Worm (Caenorhabditis elegans) whole organism, L3 larva: ENCODE measurements around the gene ZK1236.5.

ENCODE experiments used
- R02D3.7 ChIP-seq: fragments of 150-350 bp; optimal IDR thresholded peaks from 2 replicates; lab custom pipeline; 2014; ENCODE audit warnings: missing biosample characterization, missing genetic modification characterization
- ZK546.5 ChIP-seq: sonication (generic microtip); optimal IDR thresholded peaks from 2 replicates; lab custom pipeline; 2017; ENCODE audit warnings: missing biosample characterization, missing genetic modification characterization
- aly-2 ChIP-seq: fragments of 150-350 bp; optimal IDR thresholded peaks from 2 replicates; lab custom pipeline; 2014; ENCODE audit warnings: missing biosample characterization, missing genetic modification characterization
- ama-1 ChIP-seq: fragments of 150-350 bp; optimal IDR thresholded peaks from 2 replicates; lab custom pipeline; 2018
- ceh-16 ChIP-seq: sonication (generic microtip); optimal IDR thresholded peaks from 2 replicates; lab custom pipeline; 2017; ENCODE audit warnings: missing biosample characterization, missing genetic modification characterization
- ceh-28 ChIP-seq: fragments of 150-350 bp; optimal IDR thresholded peaks from 2 replicates; lab custom pipeline; 2014; ENCODE audit warnings: missing biosample characterization, missing genetic modification reagents, missing genetic modification characterization
- ceh-82 ChIP-seq: fragments of 150-350 bp; optimal IDR thresholded peaks from 2 replicates; lab custom pipeline; 2014; ENCODE audit warnings: missing biosample characterization, missing genetic modification characterization
- egl-27 ChIP-seq: sonication (generic microtip); optimal IDR thresholded peaks from 4 replicates; lab custom pipeline; 2017; ENCODE audit warnings: missing biosample characterization, missing genetic modification reagents, missing genetic modification characterization
- egl-5 ChIP-seq: fragments of 150-350 bp; optimal IDR thresholded peaks from 2 replicates; lab custom pipeline; 2017; ENCODE audit warnings: missing biosample characterization, missing genetic modification reagents, missing genetic modification characterization, inconsistent platforms
- elt-1 ChIP-seq: fragments of 150-350 bp; optimal IDR thresholded peaks from 2 replicates; lab custom pipeline; 2014; ENCODE audit warnings: missing biosample characterization, missing genetic modification characterization
- elt-2 ChIP-seq: sonication (generic microtip); optimal IDR thresholded peaks from 2 replicates; lab custom pipeline; 2016; ENCODE audit warnings: missing genetic modification reagents, mild to moderate bottlenecking, missing genetic modification characterization, missing compliant biosample characterization
- elt-3 ChIP-seq, 3 experiments: fragments of 150-350 bp in 1 of 3; sonication (generic microtip) in 2 of 3; optimal IDR thresholded peaks; 2 replicates in 2 of 3; 4 replicates in 1 of 3; lab custom pipeline; 2014 to 2017; ENCODE audit warnings: missing biosample characterization in 3 of 3, missing genetic modification characterization in 3 of 3
- eor-1 ChIP-seq, 2 experiments: fragments of 150-350 bp; optimal IDR thresholded peaks; 2 replicates each; lab custom pipeline; 2014 to 2018; ENCODE audit warnings: missing biosample characterization in 2 of 2, missing genetic modification characterization in 2 of 2
- fkh-10 ChIP-seq: sonication (generic microtip); optimal IDR thresholded peaks from 2 replicates; lab custom pipeline; 2017; ENCODE audit warnings: missing biosample characterization, missing genetic modification reagents, missing genetic modification characterization
- fkh-2 ChIP-seq: fragments of 150-350 bp; optimal IDR thresholded peaks from 2 replicates; lab custom pipeline; 2014; ENCODE audit warnings: missing biosample characterization, missing genetic modification reagents, missing genetic modification characterization
- fos-1 ChIP-seq: fragments of 150-350 bp; optimal IDR thresholded peaks from 2 replicates; lab custom pipeline; 2014; ENCODE audit warnings: missing biosample characterization, missing genetic modification characterization
- hmg-11 ChIP-seq: sonication (generic microtip); optimal IDR thresholded peaks from 2 replicates; lab custom pipeline; 2016; ENCODE audit warnings: missing genetic modification characterization, missing compliant biosample characterization
- jun-1 ChIP-seq: fragments of 150-350 bp; optimal IDR thresholded peaks from 2 replicates; lab custom pipeline; 2014; ENCODE audit warnings: missing biosample characterization, missing genetic modification reagents, missing genetic modification characterization
- lin-15B ChIP-seq: fragments of 150-350 bp; optimal IDR thresholded peaks from 2 replicates; lab custom pipeline; 2014; ENCODE audit warnings: missing biosample characterization, missing genetic modification characterization
- lin-39 ChIP-seq: fragments of 150-350 bp; optimal IDR thresholded peaks from 2 replicates; lab custom pipeline; 2018; ENCODE audit warnings: missing biosample characterization, missing genetic modification reagents, missing genetic modification characterization
- lsy-12 ChIP-seq: sonication (generic microtip); optimal IDR thresholded peaks from 2 replicates; lab custom pipeline; 2016; ENCODE audit warnings: mild to moderate bottlenecking, missing genetic modification characterization, missing compliant biosample characterization
- mdl-1 ChIP-seq: fragments of 150-350 bp; optimal IDR thresholded peaks from 2 replicates; lab custom pipeline; 2014; ENCODE audit warnings: missing biosample characterization, missing genetic modification characterization
- mml-1 ChIP-seq: fragments of 150-350 bp; sonication (generic microtip); optimal IDR thresholded peaks from 3 replicates; lab custom pipeline; 2014; ENCODE audit warnings: missing biosample characterization, missing genetic modification characterization
- nfya-1 ChIP-seq: sonication (generic microtip); optimal IDR thresholded peaks from 2 replicates; lab custom pipeline; 2017; ENCODE audit warnings: missing genetic modification characterization, mild to moderate bottlenecking, missing compliant biosample characterization, antibody characterized with exemption, moderate library complexity; ENCODE audit not compliant: insufficient read depth
- nhr-11 ChIP-seq: fragments of 150-350 bp; optimal IDR thresholded peaks from 2 replicates; lab custom pipeline; 2014; ENCODE audit warnings: missing biosample characterization, missing genetic modification characterization
- nhr-12 ChIP-seq: fragments of 150-350 bp; optimal IDR thresholded peaks from 2 replicates; lab custom pipeline; 2014; ENCODE audit warnings: missing biosample characterization, missing genetic modification characterization
- nhr-23 ChIP-seq: fragments of 150-350 bp; optimal IDR thresholded peaks from 2 replicates; lab custom pipeline; 2014; ENCODE audit warnings: missing biosample characterization, missing genetic modification reagents, missing genetic modification characterization
- nhr-237 ChIP-seq: fragments of 150-350 bp; optimal IDR thresholded peaks from 2 replicates; lab custom pipeline; 2014; ENCODE audit warnings: missing biosample characterization, missing genetic modification characterization
- nhr-25 ChIP-seq: sonication (generic microtip); optimal IDR thresholded peaks from 2 replicates; lab custom pipeline; 2017; ENCODE audit warnings: missing biosample characterization, missing genetic modification characterization
- nhr-43 ChIP-seq: sonication (generic microtip); optimal IDR thresholded peaks from 2 replicates; lab custom pipeline; 2016; ENCODE audit warnings: mild to moderate bottlenecking, missing genetic modification characterization, missing compliant biosample characterization; ENCODE audit not compliant: poor library complexity, severe bottlenecking
- nhr-67 ChIP-seq: fragments of 150-350 bp; optimal IDR thresholded peaks from 2 replicates; lab custom pipeline; 2014; ENCODE audit warnings: missing biosample characterization, missing genetic modification characterization
- nhr-76 ChIP-seq: fragments of 150-350 bp; sonication (generic microtip); optimal IDR thresholded peaks from 5 replicates; lab custom pipeline; 2014; ENCODE audit warnings: missing biosample characterization, missing genetic modification characterization
- nhr-77 ChIP-seq: fragments of 150-350 bp; optimal IDR thresholded peaks from 2 replicates; lab custom pipeline; 2014; ENCODE audit warnings: missing biosample characterization, missing genetic modification characterization
- pha-4 ChIP-seq: fragments of 150-350 bp; optimal IDR thresholded peaks from 2 replicates; lab custom pipeline; 2014; ENCODE audit warnings: missing biosample characterization, missing genetic modification reagents, missing genetic modification characterization
- pqm-1 ChIP-seq: fragments of 150-350 bp; optimal IDR thresholded peaks from 2 replicates; lab custom pipeline; 2017; ENCODE audit warnings: missing biosample characterization, missing genetic modification characterization, inconsistent platforms
- sea-2 ChIP-seq: fragments of 150-350 bp; sonication (generic microtip); optimal IDR thresholded peaks from 4 replicates; lab custom pipeline; 2014; ENCODE audit warnings: missing biosample characterization, missing genetic modification reagents, missing genetic modification characterization
- skn-1 ChIP-seq: fragments of 150-350 bp; optimal IDR thresholded peaks from 2 replicates; lab custom pipeline; 2014; ENCODE audit warnings: missing biosample characterization, missing genetic modification characterization
- snpc-4 ChIP-seq: fragments of 150-350 bp; optimal IDR thresholded peaks from 2 replicates; lab custom pipeline; 2014; ENCODE audit warnings: missing biosample characterization, missing genetic modification characterization
- tbx-2 ChIP-seq: sonication (generic microtip); optimal IDR thresholded peaks from 2 replicates; lab custom pipeline; 2016; ENCODE audit warnings: mild to moderate bottlenecking, missing genetic modification characterization, missing compliant biosample characterization
- unc-39 ChIP-seq: sonication (generic microtip); optimal IDR thresholded peaks from 4 replicates; lab custom pipeline; 2017; ENCODE audit warnings: missing biosample characterization, missing genetic modification characterization
- unc-62 ChIP-seq: fragments of 150-350 bp; sonication (generic microtip); optimal IDR thresholded peaks from 4 replicates; lab custom pipeline; 2014; ENCODE audit warnings: missing biosample characterization, missing genetic modification reagents, missing genetic modification characterization
- zag-1 ChIP-seq: fragments of 150-350 bp; optimal IDR thresholded peaks from 2 replicates; lab custom pipeline; 2014; ENCODE audit warnings: missing biosample characterization, missing genetic modification characterization
- ztf-11 ChIP-seq: fragments of 150-350 bp; optimal IDR thresholded peaks from 2 replicates; lab custom pipeline; 2014; ENCODE audit warnings: missing biosample characterization, missing genetic modification characterization
- ztf-4 ChIP-seq: fragments of 150-350 bp; optimal IDR thresholded peaks from 2 replicates; lab custom pipeline; 2014; ENCODE audit warnings: missing biosample characterization, missing genetic modification characterization

The ZK1236.5 gene

DNA sequence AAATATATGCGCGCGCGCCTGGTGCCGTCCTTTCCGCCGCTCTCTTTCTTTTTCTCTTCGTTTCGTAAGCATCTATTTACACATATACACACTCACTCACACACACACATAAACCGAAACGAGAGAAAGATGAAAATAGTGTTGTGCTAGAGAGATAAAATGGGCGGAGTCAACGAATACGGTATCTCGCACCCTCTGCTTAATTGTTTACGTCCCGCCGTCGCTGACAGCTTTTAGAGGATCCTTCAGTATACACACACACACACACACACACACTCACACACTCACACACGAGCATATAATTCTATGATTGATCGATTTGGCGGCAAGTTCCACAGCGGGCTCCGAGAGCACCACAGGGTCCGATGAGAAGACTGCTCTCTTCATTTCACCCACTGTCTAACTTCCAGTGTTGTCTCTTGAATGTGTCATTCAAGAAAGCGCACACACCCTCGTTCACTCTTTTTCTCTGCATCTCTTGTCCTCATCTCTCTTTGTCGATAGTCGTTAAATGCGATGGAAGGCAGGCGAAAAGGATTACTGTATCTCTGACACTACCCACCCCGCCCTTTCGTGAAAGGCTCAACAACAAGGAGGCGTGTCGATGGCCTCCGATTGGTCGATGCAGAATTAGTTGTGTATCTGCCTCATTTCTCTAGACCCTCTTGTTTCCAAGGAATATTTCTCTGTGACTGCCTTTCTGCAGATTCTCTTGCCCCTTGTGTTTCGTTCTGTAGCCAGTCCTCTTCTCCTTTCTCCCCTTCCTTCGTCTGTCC is 14.6 kb downstream of the ZK1236.5 start:
- peak; percentile 76 for TF ChIP-seq tbx-2 (tag; lab: Kevin White, UChicago)
- peak; percentile 67 for TF ChIP-seq jun-1 (tag; lab: Kevin White, UChicago)
- TF ChIP-seq ztf-11 (tag; lab: Kevin White, UChicago), result peak; percentile 24
- no peak for TF ChIP-seq fos-1 (tag; lab: Kevin White, UChicago)
- TF ChIP-seq nhr-76 (tag; lab: Kevin White, UChicago), result no peak
- TF ChIP-seq ZK546.5, result peak; percentile 5
- peak; percentile 85 for TF ChIP-seq fkh-2
- TF ChIP-seq elt-1 (tag; lab: Kevin White, UChicago), result peak; percentile 53
- peak; percentile 86 for TF ChIP-seq pha-4 (tag; lab: Kevin White, UChicago)
- TF ChIP-seq nhr-12 (tag; lab: Kevin White, UChicago), result no peak
- TF ChIP-seq lsy-12 (tag; lab: Kevin White, UChicago), result peak; percentile 95
- TF ChIP-seq nhr-43 (tag; lab: Kevin White, UChicago), result peak; percentile 43
- peak; percentile 97 for TF ChIP-seq ceh-28 (tag; lab: Kevin White, UChicago)
- TF ChIP-seq nhr-11 (tag; lab: Kevin White, UChicago), result peak; percentile 67
- peak; percentile 89 for TF ChIP-seq ceh-82
- no peak for TF ChIP-seq egl-27
- no peak for TF ChIP-seq aly-2
- TF ChIP-seq nhr-25, result peak; percentile 91
- TF ChIP-seq mml-1 (tag; lab: Kevin White, UChicago), result no peak
- peak; percentile 58 for TF ChIP-seq fkh-10 (GFP tag; lab: Kevin White, UChicago)
- no peak for TF ChIP-seq eor-1 (tag; optimal IDR thresholded peaks at IDR 0.05; lab: Kevin White, UChicago)
- peak; percentile 35 for TF ChIP-seq sea-2 (GFP tag; lab: Kevin White, UChicago)
- TF ChIP-seq skn-1, result peak; percentile 32
- TF ChIP-seq nhr-77 (tag; lab: Kevin White, UChicago), result no peak
- no peak for TF ChIP-seq ama-1 (lab: Kevin White, UChicago)
- TF ChIP-seq zag-1 (tag; lab: Kevin White, UChicago), result peak; percentile 82
- TF ChIP-seq R02D3.7 (tag; lab: Kevin White, UChicago), result peak; percentile 86
- TF ChIP-seq elt-2 (tag; lab: Kevin White, UChicago), result peak; percentile 77
- TF ChIP-seq nfya-1 (tag; lab: Kevin White, UChicago), result peak; percentile 100
- peak; percentile 94 for TF ChIP-seq unc-62
- TF ChIP-seq ceh-16 (tag; lab: Kevin White, UChicago), result no peak
- TF ChIP-seq lin-15B (tag; lab: Kevin White, UChicago), result peak; percentile 94
- TF ChIP-seq egl-5, result peak; percentile 93
- peak; percentile 30 for TF ChIP-seq unc-39 (tag; lab: Kevin White, UChicago)
- TF ChIP-seq nhr-237 (tag; lab: Kevin White, UChicago), result no peak
- TF ChIP-seq elt-3 (tag; optimal IDR thresholded peaks at IDR 0.05; lab: Kevin White, UChicago), result no peak
- TF ChIP-seq hmg-11 (tag; lab: Kevin White, UChicago), result peak; percentile 76
- peak; percentile 74 for TF ChIP-seq mdl-1 (tag; lab: Kevin White, UChicago)
- TF ChIP-seq ztf-4 (tag; lab: Kevin White, UChicago), result no peak
- TF ChIP-seq pqm-1 (tag; lab: Kevin White, UChicago), result peak; percentile 79
- peak; percentile 91 for TF ChIP-seq lin-39
- TF ChIP-seq nhr-23 (tag; lab: Kevin White, UChicago), result peak; percentile 89
- TF ChIP-seq nhr-67 (tag; lab: Kevin White, UChicago), result no peak
- TF ChIP-seq snpc-4 (tag; lab: Kevin White, UChicago), result peak; percentile 79

DNA sequence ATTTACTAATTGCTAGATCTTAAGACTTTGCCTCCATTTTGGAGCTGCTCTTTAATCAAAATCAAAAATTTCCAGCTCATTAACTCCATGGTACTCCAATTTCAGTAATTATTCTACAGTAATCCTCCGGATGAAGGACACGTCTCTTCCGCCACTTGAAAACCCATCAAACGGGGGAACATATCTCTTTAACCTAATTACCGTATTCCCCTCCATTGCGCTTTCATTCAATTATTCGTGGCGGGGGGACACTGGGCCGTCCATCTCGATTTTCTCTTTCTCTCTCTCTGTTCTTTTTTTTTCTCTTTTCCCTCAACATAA is 15.2 kb downstream of the ZK1236.5 start:
- TF ChIP-seq eor-1 (tag; optimal IDR thresholded peaks at IDR 0.05; lab: Kevin White, UChicago) (no peak), egl-27 (no peak), ZK546.5 (no peak), aly-2 (no peak), nhr-25 (no peak), nfya-1 (tag; lab: Kevin White, UChicago) (no peak), tbx-2 (tag; lab: Kevin White, UChicago) (no peak), unc-62 (no peak), nhr-43 (tag; lab: Kevin White, UChicago) (no peak), lsy-12 (tag; lab: Kevin White, UChicago) (no peak), nhr-12 (tag; lab: Kevin White, UChicago) (no peak), nhr-76 (tag; lab: Kevin White, UChicago) (no peak), lin-39 (no peak), ceh-82 (no peak)
